Worm (Caenorhabditis elegans) whole organism, early embryonic: ENCODE measurements around the gene cpsf-4.

Experiments
- B0310.2 ChIP-seq: sonication (generic microtip); optimal IDR thresholded peaks from 2 replicates; lab custom pipeline; 2016; ENCODE audit warnings: mild to moderate bottlenecking, missing genetic modification characterization, missing compliant biosample characterization
- F13C5.2 ChIP-seq: sonication (generic microtip); optimal IDR thresholded peaks from 2 replicates; lab custom pipeline; 2017; ENCODE audit warnings: mild to moderate bottlenecking, missing genetic modification characterization, inconsistent platforms, missing compliant biosample characterization
- aly-1 ChIP-seq: sonication (generic microtip); optimal IDR thresholded peaks from 2 replicates; lab custom pipeline; 2016; ENCODE audit warnings: missing genetic modification characterization, missing compliant biosample characterization
- ama-1 ChIP-seq: fragments of 150-350 bp; optimal IDR thresholded peaks from 2 replicates; lab custom pipeline; 2014
- ceh-13 ChIP-seq: fragments of 200-800 bp; sonication (Bioruptor generic); optimal IDR thresholded peaks from 2 replicates; lab custom pipeline; 2018; ENCODE audit warnings: mild to moderate bottlenecking, missing genetic modification characterization, missing compliant biosample characterization
- ceh-36 ChIP-seq: sonication (generic microtip); optimal IDR thresholded peaks from 2 replicates; lab custom pipeline; 2016; ENCODE audit warnings: missing genetic modification characterization, inconsistent platforms, missing compliant biosample characterization
- ets-7 ChIP-seq: sonication (generic microtip); optimal IDR thresholded peaks from 2 replicates; lab custom pipeline; 2016; ENCODE audit warnings: missing genotype, missing genetic modification characterization, missing compliant biosample characterization
- flt-1 ChIP-seq: fragments of 200-800 bp; sonication (Bioruptor generic); IDR thresholded peaks from 2 replicates; pipeline ENCODE4 v1.3.6; 2022; ENCODE audit warnings: missing genetic modification characterization, missing compliant biosample characterization
- hmbx-1 ChIP-seq: sonication (generic microtip); optimal IDR thresholded peaks from 2 replicates; lab custom pipeline; 2016; ENCODE audit warnings: mild to moderate bottlenecking, missing genetic modification characterization, missing compliant biosample characterization
- hmg-4 ChIP-seq: fragments of 200-800 bp; sonication (Bioruptor generic); optimal IDR thresholded peaks from 2 replicates; lab custom pipeline; 2018; ENCODE audit warnings: mild to moderate bottlenecking, missing genetic modification characterization, missing compliant biosample characterization
- hnd-1 ChIP-seq: sonication (generic microtip); optimal IDR thresholded peaks from 2 replicates; lab custom pipeline; 2016; ENCODE audit warnings: missing genetic modification characterization, missing compliant biosample characterization
- pes-1 ChIP-seq: fragments of 200-800 bp; sonication (Bioruptor generic); IDR thresholded peaks from 2 replicates; pipeline ENCODE4 v1.3.6; 2022; ENCODE audit warnings: missing genetic modification reagents, missing genetic modification characterization, missing compliant biosample characterization
- scrt-1 ChIP-seq: fragments of 200-800 bp; sonication (Bioruptor generic); IDR thresholded peaks from 2 replicates; pipeline ENCODE4 v1.3.6; 2022; ENCODE audit warnings: missing genetic modification characterization, missing compliant biosample characterization
- sea-1 ChIP-seq: fragments of 200-800 bp; sonication (Bioruptor generic); conservative IDR thresholded peaks from 2 replicates; pipeline ENCODE4 v1.3.6; 2022; ENCODE audit warnings: missing genetic modification characterization, missing compliant biosample characterization
- tbx-11 ChIP-seq: fragments of 200-800 bp; sonication (Bioruptor generic); IDR thresholded peaks from 2 replicates; pipeline ENCODE4 v1.3.6; 2022; ENCODE audit warnings: missing genetic modification characterization, missing compliant biosample characterization
- tbx-37 ChIP-seq: fragments of 200-800 bp; sonication (Bioruptor generic); conservative IDR thresholded peaks from 2 replicates; pipeline ENCODE4 v1.3.6; 2022; ENCODE audit warnings: missing genetic modification reagents, missing genetic modification characterization, missing compliant biosample characterization
- tra-4 ChIP-seq: sonication (generic microtip); optimal IDR thresholded peaks from 2 replicates; lab custom pipeline; 2017; ENCODE audit warnings: missing genetic modification characterization, missing compliant biosample characterization

Gene cpsf-4

DNA sequence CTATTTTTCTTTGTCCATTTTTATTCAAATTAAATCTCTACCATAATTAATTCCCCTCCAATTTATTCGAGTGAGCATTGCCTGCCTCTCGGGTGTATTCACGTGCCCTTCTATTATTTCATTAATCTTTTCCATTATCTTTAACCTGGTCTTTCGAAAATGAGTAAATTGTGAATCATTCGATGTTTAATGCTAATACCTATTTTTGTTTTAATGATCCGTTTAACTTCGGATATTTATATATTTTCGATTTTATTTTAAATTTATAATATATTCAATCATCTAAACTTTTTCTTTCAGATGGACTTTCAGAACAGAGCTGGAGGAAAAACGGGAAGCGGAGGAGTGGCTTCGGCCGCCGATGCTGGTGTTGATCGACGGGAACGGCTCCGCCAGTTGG lies 9.1 kb downstream of the cpsf-4 start, which contains the start of gene repo-1:
repo-1 (plus strand) TSS at position 301 of the 400 bp plus-strand sequence.
- TF ChIP-seq sea-1 (GFP tag; lab: Robert Waterston, UW): no peak
- TF ChIP-seq hmg-4 (GFP tag; lab: Kevin White, UChicago): no peak
- no peak for TF ChIP-seq flt-1 (GFP tag; lab: Robert Waterston, UW)
- no peak for TF ChIP-seq F13C5.2 (tag; lab: Kevin White, UChicago)
- 0 out of 2 replicates have a peak, but pooled peaks have one; percentile 23 for TF ChIP-seq scrt-1
- TF ChIP-seq tra-4 (tag; lab: Kevin White, UChicago): no peak
- no peak for TF ChIP-seq tbx-37 (GFP tag; lab: Robert Waterston, UW)
- TF ChIP-seq hnd-1 (tag; lab: Kevin White, UChicago): no peak

DNA sequence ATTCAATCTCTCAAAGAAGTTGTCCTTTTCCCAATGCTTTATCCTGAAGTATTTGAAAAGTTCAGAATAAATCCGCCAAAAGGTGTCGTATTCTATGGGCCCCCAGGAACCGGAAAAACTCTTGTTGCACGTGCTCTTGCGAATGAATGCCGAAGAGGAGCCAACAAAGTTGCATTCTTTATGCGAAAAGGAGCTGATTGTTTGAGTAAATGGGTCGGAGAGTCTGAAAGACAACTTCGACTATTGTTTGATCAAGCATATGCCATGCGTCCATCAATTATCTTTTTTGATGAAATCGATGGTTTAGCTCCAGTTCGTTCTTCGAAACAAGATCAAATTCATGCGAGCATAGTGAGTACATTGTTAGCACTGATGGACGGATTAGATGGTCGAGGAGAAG lies 12.4 kb downstream of the cpsf-4 start:
- TF ChIP-seq sea-1 (GFP tag; lab: Robert Waterston, UW) (no peak), hmg-4 (GFP tag; lab: Kevin White, UChicago) (no peak), ama-1 (lab: Kevin White, UChicago) (no peak), scrt-1 (no peak), ceh-13 (no peak), tra-4 (tag; lab: Kevin White, UChicago) (no peak), tbx-37 (GFP tag; lab: Robert Waterston, UW) (no peak), ceh-36 (tag; lab: Kevin White, UChicago) (no peak), aly-1 (tag; lab: Kevin White, UChicago) (no peak)

DNA sequence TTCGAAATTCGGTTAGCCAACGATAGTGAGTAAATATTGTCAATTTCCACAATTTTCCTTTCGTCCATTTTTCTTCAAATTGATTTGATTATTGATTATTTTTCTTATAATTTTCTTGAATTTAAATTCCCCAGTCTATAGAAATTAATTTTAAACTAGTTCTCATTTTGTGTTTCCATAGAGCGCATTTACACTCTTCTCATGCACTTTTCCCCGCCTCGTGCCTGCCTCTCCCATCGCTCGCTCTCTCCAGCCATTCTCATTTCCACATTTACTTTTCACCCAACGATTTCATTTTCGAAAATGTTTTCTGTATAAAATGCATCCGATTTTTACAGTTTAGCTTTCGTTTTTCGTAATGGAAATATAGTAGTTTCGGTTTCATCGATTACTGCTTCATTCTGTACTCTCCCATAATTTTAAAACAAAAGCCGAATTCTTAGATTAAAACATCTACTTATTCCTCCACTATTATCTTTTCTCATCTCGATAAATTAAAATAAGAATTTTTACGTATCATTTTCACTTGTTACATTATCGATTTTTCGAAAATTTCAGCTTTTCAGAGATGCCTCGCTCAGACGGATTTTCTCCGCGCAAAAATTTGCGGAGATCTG lies 14.2 kb downstream of the cpsf-4 start, which contains the start of gene lex-1:
lex-1 (plus strand) TSS at position 567 of the 617 bp plus-strand sequence.
- TF ChIP-seq hnd-1 (tag; lab: Kevin White, UChicago): no peak
- no peak for TF ChIP-seq ceh-13
- no peak for TF ChIP-seq ama-1 (lab: Kevin White, UChicago)
- no peak for TF ChIP-seq aly-1 (tag; lab: Kevin White, UChicago)
- no peak for TF ChIP-seq tbx-11
- no peak for TF ChIP-seq flt-1 (GFP tag; lab: Robert Waterston, UW)
- no peak for TF ChIP-seq hmg-4 (GFP tag; lab: Kevin White, UChicago)
- no peak for TF ChIP-seq pes-1
- no peak for TF ChIP-seq hmbx-1 (tag; lab: Kevin White, UChicago)
- TF ChIP-seq B0310.2 (tag; lab: Kevin White, UChicago): no peak
- no peak for TF ChIP-seq tbx-37 (GFP tag; lab: Robert Waterston, UW)

DNA sequence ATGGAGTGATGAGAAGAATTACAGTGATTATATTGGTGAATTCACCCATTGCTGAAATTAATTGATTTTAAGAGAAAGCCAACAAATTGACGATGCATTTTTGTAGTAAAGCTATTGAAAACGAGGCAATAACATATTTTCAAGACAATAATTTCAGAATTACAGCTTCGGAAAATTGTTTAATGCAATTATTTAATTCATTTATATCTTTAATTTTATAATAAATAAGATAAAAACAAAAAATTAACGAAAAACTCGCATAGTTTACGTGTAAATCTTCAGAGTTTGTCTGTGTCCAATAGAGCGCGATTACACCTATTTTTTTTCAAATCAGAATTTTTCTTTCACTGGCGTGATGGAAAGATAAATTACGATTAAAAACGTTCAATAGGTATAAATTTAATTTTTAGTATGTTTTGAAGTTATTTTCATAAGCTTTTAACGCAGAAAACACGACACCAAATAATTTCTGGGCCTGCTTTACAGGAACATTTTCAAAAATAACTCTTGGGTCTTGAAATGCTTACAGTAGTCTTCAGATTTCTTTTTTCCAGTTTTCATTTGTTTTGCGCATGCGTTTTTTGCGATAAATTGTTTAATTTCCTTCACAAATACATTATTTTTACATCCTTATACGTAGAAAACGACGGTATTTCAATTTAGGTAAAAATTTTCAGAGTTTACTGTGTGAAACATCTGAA lies 15.0 kb downstream of the cpsf-4 start, which contains the start of gene tmed-1:
tmed-1 (minus strand) TSS at position 51 of the 701 bp plus-strand sequence.
- no peak for TF ChIP-seq flt-1 (GFP tag; lab: Robert Waterston, UW)
- no peak for TF ChIP-seq B0310.2 (tag; lab: Kevin White, UChicago)
- TF ChIP-seq ceh-13: no peak
- TF ChIP-seq F13C5.2 (tag; lab: Kevin White, UChicago): no peak
- no peak for TF ChIP-seq hmg-4 (GFP tag; lab: Kevin White, UChicago)
- no peak for TF ChIP-seq sea-1 (GFP tag; lab: Robert Waterston, UW)
- no peak for TF ChIP-seq scrt-1
- TF ChIP-seq ama-1 (lab: Kevin White, UChicago): no peak
- TF ChIP-seq hmbx-1 (tag; lab: Kevin White, UChicago): no peak
- no peak for TF ChIP-seq hnd-1 (tag; lab: Kevin White, UChicago)
- TF ChIP-seq tbx-37 (GFP tag; lab: Robert Waterston, UW): no peak
- no peak for TF ChIP-seq ceh-36 (tag; lab: Kevin White, UChicago)
- TF ChIP-seq tbx-11: no peak
- TF ChIP-seq pes-1: no peak
- TF ChIP-seq aly-1 (tag; lab: Kevin White, UChicago): no peak
- no peak for TF ChIP-seq tra-4 (tag; lab: Kevin White, UChicago)
- no peak for TF ChIP-seq ets-7 (tag; lab: Kevin White, UChicago)

DNA sequence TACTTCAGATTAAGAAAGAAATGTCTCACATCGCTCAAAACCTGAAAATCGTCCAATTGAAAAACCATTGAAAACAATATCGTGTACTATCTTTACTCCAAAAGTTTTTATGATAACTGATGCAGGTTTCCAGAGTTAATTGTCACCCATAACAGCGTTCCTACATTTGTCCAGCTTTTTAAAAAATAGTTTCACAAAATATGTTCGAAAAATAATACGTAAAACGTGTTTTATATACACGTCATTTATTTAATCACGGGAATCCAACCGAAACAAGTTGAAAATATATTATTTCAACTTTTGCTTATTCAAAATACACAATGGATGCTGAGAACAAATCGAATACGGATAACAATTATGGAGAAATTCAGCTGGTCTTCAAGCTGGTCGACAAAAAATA lies 17.7 kb downstream of the cpsf-4 start, which contains the start of gene K08E4.7:
K08E4.7 (plus strand) TSS at position 301 of the 400 bp plus-strand sequence.
- no peak for TF ChIP-seq tra-4 (tag; lab: Kevin White, UChicago)
- TF ChIP-seq aly-1 (tag; lab: Kevin White, UChicago): no peak
- no peak for TF ChIP-seq hmbx-1 (tag; lab: Kevin White, UChicago)
- no peak for TF ChIP-seq ama-1 (lab: Kevin White, UChicago)
- no peak for TF ChIP-seq pes-1
- no peak for TF ChIP-seq ets-7 (tag; lab: Kevin White, UChicago)
- no peak for TF ChIP-seq tbx-11
- no peak for TF ChIP-seq ceh-13
- TF ChIP-seq ceh-36 (tag; lab: Kevin White, UChicago): no peak

DNA sequence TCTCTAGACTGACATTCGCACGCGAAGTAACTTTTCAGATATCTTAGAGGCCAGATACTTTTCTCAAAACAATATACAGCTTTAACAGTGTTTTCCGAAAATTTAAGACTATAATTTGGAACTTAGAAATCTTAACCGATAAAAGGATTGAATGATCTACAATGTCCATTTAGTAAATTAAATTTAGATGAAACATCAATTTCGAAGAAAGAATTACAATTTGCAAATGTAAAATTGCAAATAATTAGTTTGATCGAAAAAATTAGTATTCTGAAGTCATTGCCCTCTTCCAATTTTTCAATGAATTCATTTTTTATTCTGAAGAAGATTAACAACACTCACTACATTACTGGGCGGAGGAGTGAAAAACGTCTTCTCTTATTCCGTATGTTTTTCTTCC lies 24.7 kb downstream of the cpsf-4 start, which contains the start of gene bath-37:
bath-37 (plus strand) TSS at position 301 of the 400 bp plus-strand sequence.
- no peak for TF ChIP-seq F13C5.2 (tag; lab: Kevin White, UChicago)
- TF ChIP-seq hnd-1 (tag; lab: Kevin White, UChicago): no peak
- TF ChIP-seq sea-1 (GFP tag; lab: Robert Waterston, UW): no peak
- no peak for TF ChIP-seq scrt-1
- no peak for TF ChIP-seq ceh-36 (tag; lab: Kevin White, UChicago)

DNA sequence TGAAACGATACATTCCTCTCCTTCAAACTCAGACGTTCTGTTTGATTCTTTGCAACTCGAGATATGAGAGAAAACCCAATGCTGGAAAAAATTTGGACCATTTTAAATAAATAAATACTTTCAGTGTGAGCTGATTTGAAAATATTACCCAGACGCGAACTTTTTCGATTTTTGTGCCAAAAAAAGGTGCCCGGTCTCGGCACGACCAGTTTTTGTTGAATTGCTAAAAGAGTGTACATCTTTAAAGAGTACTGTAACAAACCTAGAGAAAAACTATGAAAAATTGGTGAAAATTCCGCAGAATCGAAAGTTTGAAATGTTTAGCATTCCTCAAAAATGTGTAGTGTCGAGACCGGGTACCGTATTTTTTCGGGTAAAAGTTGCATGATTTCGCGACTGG lies 32.0 kb downstream of the cpsf-4 start, which contains the start of gene K08E4.8:
K08E4.8 (minus strand) TSS at position 101 of the 400 bp plus-strand sequence.
- no peak for TF ChIP-seq ceh-36 (tag; lab: Kevin White, UChicago)
- TF ChIP-seq sea-1 (GFP tag; lab: Robert Waterston, UW): no peak
- no peak for TF ChIP-seq tra-4 (tag; lab: Kevin White, UChicago)
- no peak for TF ChIP-seq pes-1
- TF ChIP-seq hmbx-1 (tag; lab: Kevin White, UChicago): no peak
- TF ChIP-seq tbx-11: no peak
- TF ChIP-seq ceh-13: no peak
- no peak for TF ChIP-seq hmg-4 (GFP tag; lab: Kevin White, UChicago)
